Worm (Caenorhabditis elegans): ENCODE results near the gene srg-28.

- no peak for TF ChIP-seq lsy-2 (tag; optimal IDR thresholded peaks at IDR 0.05)
- TF ChIP-seq lin-13 (GFP tag; optimal IDR thresholded peaks at IDR 0.05) = no peak
- no peak for TF ChIP-seq R02D3.7 (tag; optimal IDR thresholded peaks at IDR 0.05)
- no peak for TF ChIP-seq unc-55 (GFP tag; optimal IDR thresholded peaks at IDR 0.05)
- TF ChIP-seq nhr-21 (tag; optimal IDR thresholded peaks at IDR 0.05) = no peak
- no peak for TF ChIP-seq ama-1 (optimal IDR thresholded peaks at IDR 0.05)
- TF ChIP-seq ztf-4 (tag; optimal IDR thresholded peaks at IDR 0.05) = no peak
- no peak for TF ChIP-seq unc-62 (GFP tag; optimal IDR thresholded peaks at IDR 0.05)
- no peak for TF ChIP-seq ztf-11 (tag; optimal IDR thresholded peaks at IDR 0.05)
- no peak for TF ChIP-seq gmeb-1 (tag; optimal IDR thresholded peaks at IDR 0.05)
Measured at ce11 chrV:5297740-5298139, 36.9 kb upstream of the srg-28 start.
